Fruit fly (Drosophila melanogaster) whole organism, embryonic: ENCODE results near the gene CG14207.

ENCODE experiments used
- B-H2 ChIP-seq: fragments of 200-800 bp; sonication (Bioruptor generic); optimal IDR thresholded peaks from 2 replicates; lab custom pipeline; 2018; ENCODE audit warnings: missing biosample characterization, mild to moderate bottlenecking, missing genetic modification characterization
- Blimp-1 ChIP-seq: fragments of 200-800 bp; sonication (Bioruptor generic); optimal IDR thresholded peaks from 3 replicates; lab custom pipeline; 2018; ENCODE audit warnings: missing biosample characterization, missing genetic modification characterization, mild to moderate bottlenecking, moderate library complexity, missing genetic modification reagents
- Bteb2 ChIP-seq: fragments of 200-800 bp; sonication (Bioruptor generic); optimal IDR thresholded peaks from 2 replicates; lab custom pipeline; 2016; ENCODE audit warnings: missing biosample characterization, missing genetic modification characterization
- CG10979 ChIP-seq: fragments of 200-800 bp; sonication (Bioruptor generic); optimal IDR thresholded peaks from 2 replicates; lab custom pipeline; 2018; ENCODE audit warnings: missing biosample characterization, mild to moderate bottlenecking, missing genetic modification characterization, moderate library complexity
- CG11696 ChIP-seq: fragments of 200-800 bp; sonication (Bioruptor generic); IDR thresholded peaks from 2 replicates; pipeline ENCODE4 v1.3.6; 2022; ENCODE audit warnings: missing biosample characterization, missing genetic modification characterization
- CG11723 ChIP-seq: fragments of 200-800 bp; sonication (Bioruptor generic); optimal IDR thresholded peaks from 2 replicates; lab custom pipeline; 2017; ENCODE audit warnings: missing biosample characterization, mild to moderate bottlenecking, missing genetic modification characterization
- CG1647 ChIP-seq: fragments of 200-800 bp; sonication (Bioruptor generic); optimal IDR thresholded peaks from 3 replicates; lab custom pipeline; 2016; ENCODE audit warnings: missing biosample characterization, missing genetic modification characterization
- CG17568 ChIP-seq: fragments of 200-800 bp; sonication (Bioruptor generic); optimal IDR thresholded peaks from 2 replicates; lab custom pipeline; 2018; ENCODE audit warnings: missing biosample characterization, mild to moderate bottlenecking, missing genetic modification characterization, moderate library complexity
- CG1832 ChIP-seq: fragments of 200-800 bp; sonication (Bioruptor generic); optimal IDR thresholded peaks from 2 replicates; lab custom pipeline; 2017; ENCODE audit warnings: missing biosample characterization, mild to moderate bottlenecking, missing genetic modification characterization, inconsistent platforms
- CG18599 ChIP-seq: fragments of 200-800 bp; sonication (Bioruptor generic); optimal IDR thresholded peaks from 3 replicates; lab custom pipeline; 2017; ENCODE audit warnings: missing biosample characterization, missing genetic modification characterization, mild to moderate bottlenecking, moderate library complexity, missing genetic modification reagents
- CG30020 ChIP-seq: fragments of 200-800 bp; optimal IDR thresholded peaks from 2 replicates; lab custom pipeline; 2019; ENCODE audit warnings: missing biosample characterization, mild to moderate bottlenecking, missing genetic modification characterization, moderate library complexity
- CG30403 ChIP-seq: fragments of 200-800 bp; sonication (Bioruptor generic); optimal IDR thresholded peaks from 3 replicates; lab custom pipeline; 2016; ENCODE audit warnings: missing biosample characterization, missing genetic modification characterization
- CG3163 ChIP-seq: fragments of 200-800 bp; sonication (Bioruptor generic); optimal IDR thresholded peaks from 3 replicates; lab custom pipeline; 2016; ENCODE audit warnings: missing biosample characterization, missing genetic modification characterization
- CG3838 ChIP-seq: fragments of 200-800 bp; sonication (Bioruptor generic); optimal IDR thresholded peaks from 3 replicates; lab custom pipeline; 2016; ENCODE audit warnings: missing biosample characterization, missing genetic modification characterization
- CG5953 ChIP-seq: fragments of 200-800 bp; sonication (Bioruptor generic); IDR thresholded peaks from 2 replicates; pipeline ENCODE4 v1.3.6; 2022; ENCODE audit warnings: missing biosample characterization, missing genetic modification characterization
- CG6175 ChIP-seq: fragments of 200-800 bp; sonication (Bioruptor generic); IDR thresholded peaks from 3 replicates; pipeline ENCODE4 v1.3.6; 2022; ENCODE audit warnings: missing biosample characterization, missing genetic modification characterization
- CG6654 ChIP-seq: fragments of 200-800 bp; sonication (Bioruptor generic); optimal IDR thresholded peaks from 2 replicates; lab custom pipeline; 2017; ENCODE audit warnings: missing biosample characterization, mild to moderate bottlenecking, missing genetic modification characterization
- CG8924 ChIP-seq: fragments of 200-800 bp; optimal IDR thresholded peaks from 3 replicates; lab custom pipeline; 2019; ENCODE audit warnings: missing biosample characterization, mild to moderate bottlenecking, missing genetic modification characterization, moderate library complexity
- CTCF ChIP-seq: fragments of 200-800 bp; sonication (Bioruptor generic); optimal IDR thresholded peaks from 2 replicates; lab custom pipeline; 2017; ENCODE audit warnings: missing biosample characterization, mild to moderate bottlenecking, missing genetic modification characterization, moderate library complexity
- CoRest ChIP-seq: fragments of 200-800 bp; sonication (Bioruptor generic); optimal IDR thresholded peaks from 3 replicates; lab custom pipeline; 2018; ENCODE audit warnings: missing biosample characterization, mild to moderate bottlenecking, missing genetic modification characterization, moderate library complexity
- D19B ChIP-seq: fragments of 200-800 bp; sonication (Bioruptor generic); optimal IDR thresholded peaks from 2 replicates; lab custom pipeline; 2017; ENCODE audit warnings: missing biosample characterization, mild to moderate bottlenecking, missing genetic modification characterization
- Dad ChIP-seq: fragments of 200-800 bp; sonication (Bioruptor generic); optimal IDR thresholded peaks from 3 replicates; lab custom pipeline; 2016; ENCODE audit warnings: missing biosample characterization, missing genetic modification characterization
- Deaf1 ChIP-seq: fragments of 200-800 bp; optimal IDR thresholded peaks from 3 replicates; lab custom pipeline; 2019; ENCODE audit warnings: missing biosample characterization, mild to moderate bottlenecking, missing genetic modification characterization, moderate library complexity
- GATAe ChIP-seq: fragments of 200-800 bp; sonication (Bioruptor generic); conservative IDR thresholded peaks from 2 replicates; pipeline ENCODE4 v1.3.6; 2022; ENCODE audit warnings: missing biosample characterization, missing genetic modification characterization
- Gug ChIP-seq: fragments of 200-800 bp; sonication (Bioruptor generic); IDR thresholded peaks from 4 replicates; pipeline ENCODE4 v1.3.6; 2022; ENCODE audit warnings: missing biosample characterization, missing genetic modification characterization
- HLH3B ChIP-seq: fragments of 200-800 bp; sonication (Bioruptor generic); IDR thresholded peaks from 2 replicates; pipeline ENCODE4 v1.3.6; 2022; ENCODE audit warnings: missing biosample characterization, missing genetic modification characterization
- Hmx ChIP-seq: fragments of 200-800 bp; sonication (Bioruptor generic); optimal IDR thresholded peaks from 2 replicates; lab custom pipeline; 2016; ENCODE audit warnings: missing biosample characterization, missing genetic modification characterization
- Lim3 ChIP-seq: fragments of 200-800 bp; sonication (Bioruptor generic); IDR thresholded peaks from 2 replicates; pipeline ENCODE4 v1.3.6; 2022; ENCODE audit warnings: missing biosample characterization, missing genetic modification characterization
- NFAT ChIP-seq: fragments of 200-800 bp; sonication (Bioruptor generic); IDR thresholded peaks from 2 replicates; pipeline ENCODE4 v1.3.6; 2022; ENCODE audit warnings: missing biosample characterization, missing genetic modification characterization
- Scr ChIP-seq: fragments of 200-800 bp; sonication (Bioruptor generic); IDR thresholded peaks from 2 replicates; pipeline ENCODE4 v1.3.6; 2022; ENCODE audit warnings: missing biosample characterization, missing genetic modification characterization; ENCODE audit not compliant: partially characterized antibody
- Six4 ChIP-seq: fragments of 200-800 bp; sonication (Bioruptor generic); optimal IDR thresholded peaks from 2 replicates; lab custom pipeline; 2016; ENCODE audit warnings: missing biosample characterization, missing genetic modification characterization
- Sry-β ChIP-seq: fragments of 200-800 bp; sonication (Bioruptor generic); optimal IDR thresholded peaks from 2 replicates; lab custom pipeline; 2018; ENCODE audit warnings: missing biosample characterization, mild to moderate bottlenecking, missing genetic modification characterization, moderate library complexity
- Taf1 ChIP-seq: fragments of 200-800 bp; sonication (Bioruptor generic); IDR thresholded peaks from 2 replicates; pipeline ENCODE4 v1.3.6; 2022; ENCODE audit warnings: missing biosample characterization, missing genetic modification characterization
- Xbp1 ChIP-seq: fragments of 200-800 bp; sonication (Bioruptor generic); optimal IDR thresholded peaks from 3 replicates; lab custom pipeline; 2016; ENCODE audit warnings: missing biosample characterization, mild to moderate bottlenecking, missing genetic modification characterization
- ab ChIP-seq: fragments of 200-800 bp; sonication (Bioruptor generic); optimal IDR thresholded peaks from 2 replicates; lab custom pipeline; 2016; ENCODE audit warnings: missing biosample characterization, missing genetic modification characterization
- btn ChIP-seq: fragments of 200-800 bp; sonication (Bioruptor generic); optimal IDR thresholded peaks from 2 replicates; lab custom pipeline; 2016; ENCODE audit warnings: missing biosample characterization, missing genetic modification characterization
- caup ChIP-seq: fragments of 200-800 bp; sonication (Bioruptor generic); optimal IDR thresholded peaks from 3 replicates; lab custom pipeline; 2017; ENCODE audit warnings: missing biosample characterization, mild to moderate bottlenecking, missing genetic modification characterization, moderate library complexity; ENCODE audit not compliant: severe bottlenecking
- chm ChIP-seq: fragments of 200-800 bp; sonication (Bioruptor generic); IDR thresholded peaks from 2 replicates; pipeline ENCODE4 v1.3.6; 2022; ENCODE audit warnings: missing biosample characterization, missing genetic modification characterization
- croc ChIP-seq: fragments of 200-800 bp; sonication (Bioruptor generic); conservative IDR thresholded peaks from 3 replicates; pipeline ENCODE4 v1.3.6; 2022; ENCODE audit warnings: missing biosample characterization, missing genetic modification characterization
- dmrt99B ChIP-seq: fragments of 200-800 bp; sonication (Bioruptor generic); optimal IDR thresholded peaks from 2 replicates; lab custom pipeline; 2018; ENCODE audit warnings: missing biosample characterization, mild to moderate bottlenecking, missing genetic modification characterization, moderate library complexity
- ewg ChIP-seq: fragments of 200-800 bp; sonication (Bioruptor generic); optimal IDR thresholded peaks from 3 replicates; lab custom pipeline; 2017; ENCODE audit warnings: mild to moderate bottlenecking, missing biosample characterization, missing genetic modification reagents, missing genetic modification characterization
- ftz-f1 ChIP-seq: fragments of 200-800 bp; sonication (Bioruptor generic); optimal IDR thresholded peaks from 2 replicates; lab custom pipeline; 2016; ENCODE audit warnings: missing biosample characterization, missing genetic modification characterization
- fu2 ChIP-seq: fragments of 200-800 bp; sonication (Bioruptor generic); optimal IDR thresholded peaks from 2 replicates; lab custom pipeline; 2016; ENCODE audit warnings: missing biosample characterization, missing genetic modification characterization
- gro ChIP-seq: fragments of 200-800 bp; sonication (Bioruptor generic); optimal IDR thresholded peaks from 2 replicates; lab custom pipeline; 2016; ENCODE audit warnings: missing biosample characterization, missing genetic modification characterization
- jigr1 ChIP-seq: fragments of 200-800 bp; sonication (Bioruptor generic); IDR thresholded peaks from 3 replicates; pipeline ENCODE4 v1.3.6; 2022; ENCODE audit warnings: missing biosample characterization, missing genetic modification characterization
- ken ChIP-seq: fragments of 200-800 bp; sonication (Bioruptor generic); IDR thresholded peaks from 3 replicates; pipeline ENCODE4 v1.3.6; 2022; ENCODE audit warnings: missing biosample characterization, missing genetic modification characterization
- sens-2 ChIP-seq: fragments of 200-800 bp; sonication (Bioruptor generic); IDR thresholded peaks from 2 replicates; pipeline ENCODE4 v1.3.6; 2022; ENCODE audit warnings: missing biosample characterization, missing genetic modification characterization
- slou ChIP-seq: fragments of 200-800 bp; sonication (Bioruptor generic); optimal IDR thresholded peaks from 3 replicates; lab custom pipeline; 2016; ENCODE audit warnings: missing biosample characterization, missing genetic modification characterization
- slp2 ChIP-seq: fragments of 200-800 bp; sonication (Bioruptor generic); optimal IDR thresholded peaks from 2 replicates; lab custom pipeline; 2016; ENCODE audit warnings: missing biosample characterization, missing genetic modification characterization
- ssp ChIP-seq: fragments of 200-800 bp; sonication (Bioruptor generic); IDR thresholded peaks from 2 replicates; pipeline ENCODE4 v1.3.6; 2022; ENCODE audit warnings: missing biosample characterization, missing genetic modification characterization
- trh ChIP-seq: fragments of 200-800 bp; sonication (Bioruptor generic); optimal IDR thresholded peaks from 2 replicates; lab custom pipeline; 2016; ENCODE audit warnings: missing biosample characterization, missing genetic modification characterization
- tup ChIP-seq: fragments of 200-800 bp; sonication (Bioruptor generic); optimal IDR thresholded peaks from 2 replicates; lab custom pipeline; 2016; ENCODE audit warnings: missing biosample characterization, mild to moderate bottlenecking, missing genetic modification characterization, moderate library complexity
- unc-4 ChIP-seq: fragments of 200-800 bp; sonication (Bioruptor generic); IDR thresholded peaks from 2 replicates; pipeline ENCODE4 v1.3.6; 2022; ENCODE audit warnings: missing biosample characterization, missing genetic modification characterization; ENCODE audit not compliant: partially characterized antibody

CG14207 gene

DNA sequence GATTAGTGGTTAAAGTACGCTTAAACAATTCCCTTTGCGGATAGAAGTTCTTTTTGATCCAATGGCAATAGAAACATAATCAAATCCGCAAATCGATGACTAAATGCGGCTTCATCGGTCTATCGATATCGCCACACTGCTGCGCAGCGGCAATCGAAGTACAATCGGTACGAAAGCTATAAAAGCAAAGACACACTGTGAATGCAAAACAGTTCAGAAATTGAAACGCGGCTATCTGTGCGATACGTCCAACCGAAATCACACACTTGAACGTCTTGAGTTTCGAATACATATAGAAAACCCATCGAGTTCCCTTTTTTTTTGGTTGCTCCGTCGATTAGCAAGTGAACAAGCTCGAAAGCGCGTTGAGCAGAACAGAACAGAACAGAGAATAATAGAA, at the start of gene CG14207 (continued):
- no peak for TF ChIP-seq fu2 (GFP tag; lab: Kevin White, UChicago)
- TF ChIP-seq D19B (GFP tag; lab: Kevin White, UChicago), result no peak
- TF ChIP-seq CG6175 (GFP tag; lab: Robert Waterston, UW), result no peak
- TF ChIP-seq CG30403 (GFP tag; lab: Kevin White, UChicago), result no peak
- TF ChIP-seq Blimp-1, result no peak
- peak; percentile 61; the same call in 1 of the 2 replicates for TF ChIP-seq chm (GFP tag; lab: Robert Waterston, UW)
- TF ChIP-seq NFAT, result peak; percentile 23; the same call in 1 of the 2 replicates
- no peak for TF ChIP-seq CG10979
- TF ChIP-seq dmrt99B (tag; lab: Kevin White, UChicago), result peak; percentile 16
- peak; percentile 19 for TF ChIP-seq CG3163 (GFP tag; lab: Kevin White, UChicago)
- peak; percentile 49 for TF ChIP-seq caup (GFP tag; lab: Kevin White, UChicago)
- TF ChIP-seq unc-4 (GFP tag; lab: Robert Waterston, UW), result peak; percentile 67
- no peak for TF ChIP-seq btn (GFP tag; lab: Kevin White, UChicago)
- TF ChIP-seq ewg (GFP tag; lab: Kevin White, UChicago), result peak; percentile 40
- no peak for TF ChIP-seq trh (GFP tag; lab: Kevin White, UChicago)
- TF ChIP-seq CG6654, result no peak
- TF ChIP-seq CG8924 (tag; lab: Kevin White, UChicago), result no peak
- TF ChIP-seq CG3838 (GFP tag; lab: Kevin White, UChicago), result no peak
- TF ChIP-seq CG5953 (GFP tag; lab: Robert Waterston, UW), result no peak; the same call in 1 of the 2 replicates
- TF ChIP-seq B-H2 (GFP tag; lab: Kevin White, UChicago), result peak; percentile 47
- no peak for TF ChIP-seq CG11723 (GFP tag; lab: Kevin White, UChicago)
- no peak for TF ChIP-seq CoRest (tag; lab: Kevin White, UChicago)
- TF ChIP-seq CG1647 (GFP tag; lab: Kevin White, UChicago), result no peak
- TF ChIP-seq slp2, result no peak
- TF ChIP-seq CTCF (GFP tag; lab: Kevin White, UChicago), result no peak
- no peak for TF ChIP-seq Six4 (GFP tag; lab: Kevin White, UChicago)
- TF ChIP-seq Scr (GFP tag; lab: Robert Waterston, UW), result peak; percentile 67
- no peak for TF ChIP-seq jigr1 (GFP tag; lab: Robert Waterston, UW)
- TF ChIP-seq tup (GFP tag; lab: Kevin White, UChicago), result no peak
- TF ChIP-seq croc (GFP tag; lab: Robert Waterston, UW), result no peak
- TF ChIP-seq Dad, result no peak
- TF ChIP-seq ftz-f1 (GFP tag; lab: Kevin White, UChicago), result no peak
- no peak for TF ChIP-seq Bteb2
- TF ChIP-seq CG1832 (GFP tag; lab: Kevin White, UChicago), result no peak
- no peak for TF ChIP-seq Taf1 (GFP tag; lab: Robert Waterston, UW)
- TF ChIP-seq Sry-β (GFP tag; lab: Kevin White, UChicago), result no peak
- TF ChIP-seq ab (GFP tag; lab: Kevin White, UChicago), result no peak
- TF ChIP-seq ken (GFP tag; lab: Robert Waterston, UW), result no peak
- TF ChIP-seq CG18599 (GFP tag; lab: Kevin White, UChicago), result no peak
- peak; percentile 51 for TF ChIP-seq gro (GFP tag; lab: Kevin White, UChicago)
- TF ChIP-seq Hmx (GFP tag; lab: Kevin White, UChicago), result no peak
- no peak for TF ChIP-seq sens-2
- no peak for TF ChIP-seq CG11696 (GFP tag; lab: Robert Waterston, UW)
- no peak for TF ChIP-seq Xbp1 (GFP tag; lab: Kevin White, UChicago)
- no peak for TF ChIP-seq CG17568
- no peak for TF ChIP-seq Lim3 (GFP tag; lab: Robert Waterston, UW)
- no peak for TF ChIP-seq CG30020
- no peak for TF ChIP-seq ssp (GFP tag; lab: Robert Waterston, UW)
- peak; percentile 10 for TF ChIP-seq Deaf1 (tag; lab: Kevin White, UChicago)
- no peak for TF ChIP-seq GATAe (GFP tag; lab: Robert Waterston, UW)
- no peak for TF ChIP-seq HLH3B
- TF ChIP-seq Gug (GFP tag; lab: Robert Waterston, UW), result no peak
- no peak for TF ChIP-seq slou (GFP tag; lab: Kevin White, UChicago)
